Worm (Caenorhabditis elegans) whole organism, L4/young adult: Measurements from ENCODE around the gene F35D11.1.

Experiments used
- W03F9.2 ChIP-seq: fragments of 150-350 bp; optimal IDR thresholded peaks from 2 replicates; lab custom pipeline; 2014; ENCODE audit warnings: missing biosample characterization, missing genetic modification characterization
- dao-5 ChIP-seq: sonication (generic microtip); optimal IDR thresholded peaks from 2 replicates; lab custom pipeline; 2016; ENCODE audit warnings: missing genotype, missing genetic modification characterization, moderate library complexity, missing compliant biosample characterization
- him-1 ChIP-seq: sonication (generic microtip); optimal IDR thresholded peaks from 2 replicates; lab custom pipeline; 2016; ENCODE audit warnings: missing genotype, missing genetic modification reagents, missing genetic modification characterization, missing compliant biosample characterization

Gene F35D11.1

ce11 chrII:4631479-4631878 is 4.8 kb downstream of the F35D11.1 start:
- no peak for TF ChIP-seq W03F9.2 (tag; lab: Kevin White, UChicago)
- TF ChIP-seq him-1 (tag; lab: Kevin White, UChicago): no peak
- no peak for TF ChIP-seq dao-5 (tag; lab: Kevin White, UChicago)

- TF ChIP-seq dao-5 (tag; lab: Kevin White, UChicago) (no peak), W03F9.2 (tag; lab: Kevin White, UChicago) (no peak), him-1 (tag; lab: Kevin White, UChicago) (no peak)
These were observed 11.5 kb downstream of the F35D11.1 start, which contains the start of gene che-10 for ce11 chrII:4638241-4638640. Gene che-10, minus strand, starts transcription at chrII:4638341.

- TF ChIP-seq W03F9.2 (tag; lab: Kevin White, UChicago): no peak
- TF ChIP-seq him-1 (tag; lab: Kevin White, UChicago): no peak
- no peak for TF ChIP-seq dao-5 (tag; lab: Kevin White, UChicago)
These were observed 12.2 kb downstream of the F35D11.1 start for ce11 chrII:4638891-4639290.

ce11 chrII:4640748-4641147 is 14.0 kb downstream of the F35D11.1 start:
- TF ChIP-seq W03F9.2 (tag; lab: Kevin White, UChicago) (no peak), dao-5 (tag; lab: Kevin White, UChicago) (no peak), him-1 (tag; lab: Kevin White, UChicago) (no peak)

ce11 chrII:4648785-4649184 is 22.1 kb downstream of the F35D11.1 start, which contains the start of gene lgc-27:
Gene lgc-27, plus strand, starts transcription at chrII:4649085.
- TF ChIP-seq W03F9.2 (tag; lab: Kevin White, UChicago) (no peak), him-1 (tag; lab: Kevin White, UChicago) (no peak), dao-5 (tag; lab: Kevin White, UChicago) (no peak)

- TF ChIP-seq W03F9.2 (tag; lab: Kevin White, UChicago): no peak
- no peak for TF ChIP-seq dao-5 (tag; lab: Kevin White, UChicago)
- no peak for TF ChIP-seq him-1 (tag; lab: Kevin White, UChicago)
These were observed 23.4 kb downstream of the F35D11.1 start for ce11 chrII:4650072-4650471.

- no peak for TF ChIP-seq him-1 (tag; lab: Kevin White, UChicago)
- TF ChIP-seq W03F9.2 (tag; lab: Kevin White, UChicago): no peak
- TF ChIP-seq dao-5 (tag; lab: Kevin White, UChicago): no peak
These were observed 29.1 kb downstream of the F35D11.1 start, which contains the start of gene fut-6 for ce11 chrII:4655834-4656233. Gene fut-6, minus strand, starts transcription at chrII:4655934.

- TF ChIP-seq W03F9.2 (tag; lab: Kevin White, UChicago) (no peak), him-1 (tag; lab: Kevin White, UChicago) (no peak), dao-5 (tag; lab: Kevin White, UChicago) (no peak)
These were observed 30.7 kb downstream of the F35D11.1 start for ce11 chrII:4657370-4657769.

ce11 chrII:4658245-4658644 is 31.5 kb downstream of the F35D11.1 start:
- TF ChIP-seq dao-5 (tag; lab: Kevin White, UChicago) (no peak), him-1 (tag; lab: Kevin White, UChicago) (no peak), W03F9.2 (tag; lab: Kevin White, UChicago) (no peak)

- TF ChIP-seq him-1 (tag; lab: Kevin White, UChicago) (no peak), dao-5 (tag; lab: Kevin White, UChicago) (no peak), W03F9.2 (tag; lab: Kevin White, UChicago) (no peak)
These were observed 34.6 kb downstream of the F35D11.1 start, which contains the start of gene T05A7.13 for ce11 chrII:4661278-4661677. Gene T05A7.13, minus strand, starts transcription at chrII:4661378.

ce11 chrII:4663186-4663585 is 36.5 kb downstream of the F35D11.1 start, which contains the start of gene T05A7.12:
Gene T05A7.12, minus strand, starts transcription at chrII:4663286.
- TF ChIP-seq dao-5 (tag; lab: Kevin White, UChicago): no peak
- TF ChIP-seq him-1 (tag; lab: Kevin White, UChicago): no peak
- no peak for TF ChIP-seq W03F9.2 (tag; lab: Kevin White, UChicago)

- no peak for TF ChIP-seq him-1 (tag; lab: Kevin White, UChicago)
- no peak for TF ChIP-seq W03F9.2 (tag; lab: Kevin White, UChicago)
- TF ChIP-seq dao-5 (tag; lab: Kevin White, UChicago): no peak
These were observed 38.7 kb downstream of the F35D11.1 start, which contains the start of gene T05A7.11 for ce11 chrII:4665359-4665758. Gene T05A7.11, minus strand, starts transcription at chrII:4665459.

- no peak for TF ChIP-seq dao-5 (tag; lab: Kevin White, UChicago)
- no peak for TF ChIP-seq W03F9.2 (tag; lab: Kevin White, UChicago)
- no peak for TF ChIP-seq him-1 (tag; lab: Kevin White, UChicago)
These were observed 40.9 kb downstream of the F35D11.1 start, which contains the start of gene fut-5 for ce11 chrII:4667572-4667971. Gene fut-5, minus strand, starts transcription at chrII:4667672.

ce11 chrII:4671692-4672091 is 45.0 kb downstream of the F35D11.1 start, which contains the start of gene T05A7.6:
Gene T05A7.6, minus strand, starts transcription at chrII:4671792.
- TF ChIP-seq dao-5 (tag; lab: Kevin White, UChicago) (no peak), W03F9.2 (tag; lab: Kevin White, UChicago) (no peak), him-1 (tag; lab: Kevin White, UChicago) (no peak)
